Worm (Caenorhabditis elegans) whole organism, L3 larva: ENCODE data around the gene K05F6.8.

Experiments used
- ama-1 ChIP-seq: fragments of 150-350 bp; optimal IDR thresholded peaks from 2 replicates; lab custom pipeline; 2018
- ceh-28 ChIP-seq: fragments of 150-350 bp; optimal IDR thresholded peaks from 2 replicates; lab custom pipeline; 2014; ENCODE audit warnings: missing biosample characterization, missing genetic modification reagents, missing genetic modification characterization
- ceh-82 ChIP-seq: fragments of 150-350 bp; optimal IDR thresholded peaks from 2 replicates; lab custom pipeline; 2014; ENCODE audit warnings: missing biosample characterization, missing genetic modification characterization
- ceh-9 ChIP-seq: sonication (generic microtip); optimal IDR thresholded peaks from 2 replicates; lab custom pipeline; 2018; ENCODE audit warnings: missing biosample characterization, missing genetic modification characterization
- elt-3 ChIP-seq, 3 experiments: fragments of 150-350 bp in 1 of 3; sonication (generic microtip) in 2 of 3; optimal IDR thresholded peaks; 2 replicates in 2 of 3; 4 replicates in 1 of 3; lab custom pipeline; 2014 to 2017; ENCODE audit warnings: missing biosample characterization in 3 of 3, missing genetic modification characterization in 3 of 3
- hmg-11 ChIP-seq: sonication (generic microtip); optimal IDR thresholded peaks from 2 replicates; lab custom pipeline; 2016; ENCODE audit warnings: missing genetic modification characterization, missing compliant biosample characterization
- nhr-28 ChIP-seq: fragments of 150-350 bp; optimal IDR thresholded peaks from 2 replicates; lab custom pipeline; 2014; ENCODE audit warnings: missing biosample characterization, missing genetic modification characterization
- nhr-76 ChIP-seq: fragments of 150-350 bp; sonication (generic microtip); optimal IDR thresholded peaks from 5 replicates; lab custom pipeline; 2014; ENCODE audit warnings: missing biosample characterization, missing genetic modification characterization
- nhr-77 ChIP-seq: fragments of 150-350 bp; optimal IDR thresholded peaks from 2 replicates; lab custom pipeline; 2014; ENCODE audit warnings: missing biosample characterization, missing genetic modification characterization
- sea-2 ChIP-seq: fragments of 150-350 bp; sonication (generic microtip); optimal IDR thresholded peaks from 4 replicates; lab custom pipeline; 2014; ENCODE audit warnings: missing biosample characterization, missing genetic modification reagents, missing genetic modification characterization
- skn-1 ChIP-seq: fragments of 150-350 bp; optimal IDR thresholded peaks from 2 replicates; lab custom pipeline; 2014; ENCODE audit warnings: missing biosample characterization, missing genetic modification characterization
- zag-1 ChIP-seq: fragments of 150-350 bp; optimal IDR thresholded peaks from 2 replicates; lab custom pipeline; 2014; ENCODE audit warnings: missing biosample characterization, missing genetic modification characterization

DNA sequence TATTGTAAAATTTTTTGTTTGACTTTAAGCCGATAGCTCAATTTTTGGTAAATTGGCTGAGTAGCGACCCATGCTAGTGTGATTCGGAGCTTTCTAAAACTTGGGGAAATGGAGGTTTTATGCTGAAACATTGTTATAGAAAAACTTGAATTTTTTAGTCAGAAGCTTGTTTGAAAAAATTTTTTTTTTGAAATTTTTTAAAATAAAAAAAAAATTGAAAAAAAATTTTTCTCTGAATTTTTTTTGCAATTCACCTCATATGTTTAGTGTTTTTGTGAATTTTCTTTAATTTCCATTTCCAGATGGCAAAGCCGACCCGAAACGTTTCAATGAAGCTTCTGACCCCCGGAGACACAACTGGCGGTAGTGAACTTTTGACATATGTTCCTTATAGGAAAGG is 38.5 kb downstream of the K05F6.8 start, which contains the start of gene Y51H7BR.4:
- TF ChIP-seq ceh-9: no peak
- TF ChIP-seq zag-1 (tag; lab: Kevin White, UChicago): no peak
- TF ChIP-seq ceh-28 (tag; lab: Kevin White, UChicago): no peak
- no peak for TF ChIP-seq sea-2 (GFP tag; lab: Kevin White, UChicago)
- no peak for TF ChIP-seq skn-1 (tag; lab: Kevin White, UChicago)
- TF ChIP-seq ama-1 (lab: Kevin White, UChicago): no peak
- no peak for TF ChIP-seq elt-3 (tag; optimal IDR thresholded peaks at IDR 0.05; lab: Kevin White, UChicago)
- TF ChIP-seq nhr-28: no peak
- no peak for TF ChIP-seq ceh-82 (tag; lab: Kevin White, UChicago)
- no peak for TF ChIP-seq nhr-76 (tag; lab: Kevin White, UChicago)
- TF ChIP-seq hmg-11: no peak
- TF ChIP-seq nhr-77: no peak
